Worm (Caenorhabditis elegans) whole organism, L4 larva: ENCODE results near the gene ahsa-1.

Experiments
- F10B5.3 ChIP-seq: sonication (generic microtip); optimal IDR thresholded peaks from 2 replicates; lab custom pipeline; 2016; ENCODE audit warnings: mild to moderate bottlenecking, missing genetic modification characterization, missing compliant biosample characterization
- F49E8.2 ChIP-seq: sonication (generic microtip); optimal IDR thresholded peaks from 2 replicates; lab custom pipeline; 2016; ENCODE audit warnings: missing compliant biosample characterization, mild to moderate bottlenecking, missing genetic modification characterization, borderline replicate concordance
- R02D3.7 ChIP-seq: fragments of 150-350 bp; sonication (generic microtip); optimal IDR thresholded peaks from 3 replicates; lab custom pipeline; 2014; ENCODE audit warnings: missing biosample characterization, missing genetic modification characterization
- T20F7.1 ChIP-seq: fragments of 200-800 bp; sonication (Bioruptor generic); optimal IDR thresholded peaks from 2 replicates; lab custom pipeline; 2018; ENCODE audit warnings: mild to moderate bottlenecking, missing genetic modification characterization, missing compliant biosample characterization
- Y75B8A.6 ChIP-seq: fragments of 200-800 bp; sonication (Bioruptor generic); IDR thresholded peaks from 2 replicates; pipeline ENCODE4 v1.3.6; 2022; ENCODE audit warnings: missing genetic modification reagents, missing genetic modification characterization, missing compliant biosample characterization
- ZK337.2 ChIP-seq: fragments of 200-800 bp; sonication (Bioruptor generic); IDR thresholded peaks from 2 replicates; pipeline ENCODE4 v1.3.6; 2022; ENCODE audit warnings: missing genetic modification reagents, missing genetic modification characterization, missing compliant biosample characterization
- aha-1 ChIP-seq: fragments of 150-350 bp; peaks from one replicate; lab custom pipeline; 2014; ENCODE audit warnings: missing biosample characterization, missing genetic modification characterization
- ama-1 ChIP-seq: fragments of 150-350 bp; optimal IDR thresholded peaks from 2 replicates; lab custom pipeline; 2014; ENCODE audit warnings: inconsistent platforms, mixed read lengths
- arid-1 ChIP-seq: fragments of 200-800 bp; sonication (Bioruptor generic); conservative IDR thresholded peaks from 2 replicates; pipeline ENCODE4 v1.3.6; 2022; ENCODE audit warnings: missing genetic modification reagents, missing genetic modification characterization, missing compliant biosample characterization
- ceh-28 ChIP-seq: fragments of 150-350 bp; optimal IDR thresholded peaks from 2 replicates; lab custom pipeline; 2014; ENCODE audit warnings: missing biosample characterization, missing genetic modification reagents, missing genetic modification characterization
- ceh-44 ChIP-seq: fragments of 200-800 bp; sonication (Bioruptor generic); IDR thresholded peaks from 2 replicates; pipeline ENCODE4 v1.3.6; 2022; ENCODE audit warnings: missing genetic modification reagents, missing genetic modification characterization, missing compliant biosample characterization
- cey-2 ChIP-seq: sonication (generic microtip); optimal IDR thresholded peaks from 3 replicates; lab custom pipeline; 2017; ENCODE audit warnings: missing genetic modification characterization, mild to moderate bottlenecking, missing compliant biosample characterization, antibody characterized with exemption, borderline replicate concordance; ENCODE audit not compliant: insufficient read depth
- ctbp-1 ChIP-seq: fragments of 200-800 bp; sonication (Bioruptor generic); IDR thresholded peaks from 2 replicates; pipeline ENCODE4 v1.3.6; 2022; ENCODE audit warnings: missing genetic modification reagents, missing genetic modification characterization, missing compliant biosample characterization
- daf-12 ChIP-seq: fragments of 150-350 bp; optimal IDR thresholded peaks from 2 replicates; lab custom pipeline; 2014; ENCODE audit warnings: missing biosample characterization, missing genetic modification reagents, missing genetic modification characterization
- daf-19 ChIP-seq: fragments of 200-800 bp; sonication (Bioruptor generic); conservative IDR thresholded peaks from 2 replicates; pipeline ENCODE4 v1.3.6; 2022; ENCODE audit warnings: missing genetic modification characterization, missing compliant biosample characterization
- dpl-1 ChIP-seq: fragments of 150-350 bp; optimal IDR thresholded peaks from 2 replicates; lab custom pipeline; 2014; ENCODE audit warnings: missing biosample characterization, missing genetic modification reagents, missing genetic modification characterization
- dve-1 ChIP-seq: sonication (generic microtip); optimal IDR thresholded peaks from 2 replicates; lab custom pipeline; 2017; ENCODE audit warnings: antibody characterized with exemption, mild to moderate bottlenecking, missing genetic modification characterization, missing compliant biosample characterization; ENCODE audit not compliant: insufficient read depth
- egl-27 ChIP-seq: sonication (generic microtip); optimal IDR thresholded peaks from 3 replicates; lab custom pipeline; 2017; ENCODE audit warnings: missing biosample characterization, missing genetic modification reagents, missing genetic modification characterization
- fkh-10 ChIP-seq: fragments of 150-350 bp; optimal IDR thresholded peaks from 2 replicates; lab custom pipeline; 2014; ENCODE audit warnings: missing biosample characterization, missing genetic modification reagents, missing genetic modification characterization
- hlh-11 ChIP-seq: fragments of 200-800 bp; sonication (Bioruptor generic); optimal IDR thresholded peaks from 2 replicates; lab custom pipeline; 2018; ENCODE audit warnings: mild to moderate bottlenecking, missing genetic modification characterization, missing compliant biosample characterization
- hmg-1.1 ChIP-seq: fragments of 200-800 bp; sonication (Bioruptor generic); IDR thresholded peaks from 2 replicates; pipeline ENCODE4 v1.3.6; 2022; ENCODE audit warnings: missing genetic modification reagents, missing genetic modification characterization, missing compliant biosample characterization
- jun-1 ChIP-seq: fragments of 150-350 bp; optimal IDR thresholded peaks from 2 replicates; lab custom pipeline; 2014; ENCODE audit warnings: missing biosample characterization, missing genetic modification reagents, missing genetic modification characterization
- lin-13 ChIP-seq: fragments of 150-350 bp; optimal IDR thresholded peaks from 2 replicates; lab custom pipeline; 2014; ENCODE audit warnings: missing biosample characterization, missing genetic modification reagents, missing genetic modification characterization
- lin-29 ChIP-seq: fragments of 200-800 bp; sonication (Bioruptor generic); IDR thresholded peaks from 2 replicates; pipeline ENCODE4 v1.3.6; 2022; ENCODE audit warnings: missing genetic modification reagents, missing genetic modification characterization, missing compliant biosample characterization
- lin-38 ChIP-seq: fragments of 200-800 bp; sonication (Bioruptor generic); IDR thresholded peaks from 2 replicates; pipeline ENCODE4 v1.3.6; 2022; ENCODE audit warnings: missing genetic modification reagents, missing genetic modification characterization, missing compliant biosample characterization
- lsy-2 ChIP-seq, 2 experiments: fragments of 150-350 bp in 1 of 2; sonication (generic microtip) in 1 of 2; optimal IDR thresholded peaks; 2 replicates each; lab custom pipeline; 2014 to 2017; ENCODE audit warnings: missing biosample characterization in 2 of 2, missing genetic modification characterization in 2 of 2
- madf-5 ChIP-seq, 2 experiments: fragments of 200-800 bp; sonication (Bioruptor generic); IDR thresholded peaks; 2 replicates each; pipeline ENCODE4 v1.3.6; 2022; ENCODE audit warnings: missing compliant biosample characterization in 2 of 2, missing genetic modification characterization in 2 of 2
- madf-9 ChIP-seq: fragments of 200-800 bp; sonication (Bioruptor generic); conservative IDR thresholded peaks from 2 replicates; pipeline ENCODE4 v1.3.6; 2022; ENCODE audit warnings: missing genetic modification reagents, missing genetic modification characterization, missing compliant biosample characterization
- mdl-1 ChIP-seq, 2 experiments: fragments of 150-350 bp in 1 of 2; sonication (generic microtip) in 1 of 2; optimal IDR thresholded peaks; 2 replicates each; lab custom pipeline; 2014 to 2017; ENCODE audit warnings: missing biosample characterization in 2 of 2, missing genetic modification characterization in 2 of 2
- mdt-29 ChIP-seq: fragments of 200-800 bp; sonication (Bioruptor generic); IDR thresholded peaks from 2 replicates; pipeline ENCODE4 v1.3.6; 2022; ENCODE audit warnings: missing genetic modification reagents, missing genetic modification characterization, missing compliant biosample characterization
- mep-1 ChIP-seq: fragments of 150-350 bp; sonication (generic microtip); optimal IDR thresholded peaks from 3 replicates; lab custom pipeline; 2014; ENCODE audit warnings: missing biosample characterization, missing genetic modification characterization
- mes-2 ChIP-seq: sonication (generic microtip); optimal IDR thresholded peaks from 2 replicates; lab custom pipeline; 2016; ENCODE audit warnings: missing genotype, mild to moderate bottlenecking, missing genetic modification characterization, missing compliant biosample characterization; ENCODE audit not compliant: poor library complexity, severe bottlenecking
- mxl-2 ChIP-seq: fragments of 200-800 bp; sonication (Bioruptor generic); conservative IDR thresholded peaks from 2 replicates; pipeline ENCODE4 v1.3.6; 2022; ENCODE audit warnings: missing genetic modification reagents, missing genetic modification characterization, missing compliant biosample characterization
- nhr-102 ChIP-seq: sonication (generic microtip); optimal IDR thresholded peaks from 2 replicates; lab custom pipeline; 2016; ENCODE audit warnings: mild to moderate bottlenecking, missing genetic modification characterization, moderate library complexity, missing compliant biosample characterization
- nhr-48 ChIP-seq: sonication (generic microtip); optimal IDR thresholded peaks from 2 replicates; lab custom pipeline; 2016; ENCODE audit warnings: mild to moderate bottlenecking, missing genetic modification characterization, missing compliant biosample characterization
- nhr-6 ChIP-seq: fragments of 150-350 bp; optimal IDR thresholded peaks from 2 replicates; lab custom pipeline; 2014; ENCODE audit warnings: missing biosample characterization, missing genetic modification characterization
- nhr-76 ChIP-seq: fragments of 150-350 bp; optimal IDR thresholded peaks from 2 replicates; lab custom pipeline; 2014; ENCODE audit warnings: missing biosample characterization, missing genetic modification characterization
- nhr-77 ChIP-seq: fragments of 150-350 bp; optimal IDR thresholded peaks from 2 replicates; lab custom pipeline; 2014; ENCODE audit warnings: missing biosample characterization, missing genetic modification characterization
- pqm-1 ChIP-seq: sonication (generic microtip); optimal IDR thresholded peaks from 2 replicates; lab custom pipeline; 2017; ENCODE audit warnings: missing biosample characterization, missing genetic modification characterization
- snpc-4 ChIP-seq: fragments of 150-350 bp; optimal IDR thresholded peaks from 2 replicates; lab custom pipeline; 2014; ENCODE audit warnings: missing biosample characterization, missing genetic modification characterization
- spr-3 ChIP-seq: fragments of 200-800 bp; sonication (Bioruptor generic); optimal IDR thresholded peaks from 2 replicates; lab custom pipeline; 2018; ENCODE audit warnings: mild to moderate bottlenecking, missing genetic modification characterization, missing compliant biosample characterization
- unc-130 ChIP-seq: sonication (generic microtip); optimal IDR thresholded peaks from 2 replicates; lab custom pipeline; 2016; ENCODE audit warnings: missing genetic modification reagents, missing genetic modification characterization, missing compliant biosample characterization
- unc-62 ChIP-seq, 3 experiments: fragments of 150-350 bp in 1 of 3; sonication (generic microtip); optimal IDR thresholded peaks in 2 of 3; peaks in 1 of 3; 1 replicate in 1 of 3; 2 replicates in 2 of 3; lab custom pipeline; 2014 to 2017; ENCODE audit warnings: missing biosample characterization in 3 of 3, missing genetic modification characterization in 3 of 3, missing genetic modification reagents in 3 of 3, missing genotype in 1 of 3
- zip-11 ChIP-seq: fragments of 200-800 bp; sonication (Bioruptor generic); IDR thresholded peaks from 2 replicates; pipeline ENCODE4 v1.3.6; 2022; ENCODE audit warnings: missing genetic modification characterization, missing compliant biosample characterization
- ztf-11 ChIP-seq: fragments of 150-350 bp; optimal IDR thresholded peaks from 2 replicates; lab custom pipeline; 2014; ENCODE audit warnings: missing biosample characterization, missing genetic modification characterization
- ztf-7 ChIP-seq: fragments of 150-350 bp; optimal IDR thresholded peaks from 2 replicates; lab custom pipeline; 2014; ENCODE audit warnings: missing biosample characterization, missing genetic modification characterization

Gene ahsa-1

DNA sequence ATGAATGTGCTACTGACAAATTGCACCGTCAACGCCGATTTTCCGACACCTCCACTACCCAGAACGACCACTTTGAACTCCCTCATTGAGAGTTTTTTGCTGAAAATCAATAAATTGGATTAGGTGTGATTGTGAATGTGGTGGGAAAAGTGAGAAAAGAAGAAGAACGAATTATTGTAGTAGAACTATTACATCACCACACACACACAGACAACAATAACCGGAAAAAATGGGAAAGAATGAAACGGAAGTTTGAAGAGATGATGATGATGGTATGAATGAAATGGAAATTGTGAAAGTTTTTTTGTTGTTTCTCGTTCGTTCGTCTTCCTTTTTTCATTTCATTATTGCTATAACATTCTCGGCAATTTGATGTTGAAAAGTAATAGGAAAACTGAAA is 21.2 kb downstream of the ahsa-1 start, which contains the start of gene rap-2:
Gene rap-2 (minus strand): TSS at position 101 of the 400 bp plus-strand sequence.
- TF ChIP-seq ctbp-1 (GFP tag; lab: Robert Waterston, UW) (no peak), ZK337.2 (GFP tag; lab: Robert Waterston, UW) (no peak), egl-27 (tag; lab: Kevin White, UChicago) (no peak), spr-3 (GFP tag; lab: Kevin White, UChicago) (no peak), zip-11 (GFP tag; lab: Robert Waterston, UW) (no peak), F49E8.2 (no peak)
- TF ChIP-seq, all 104 proteins: peak for 0

DNA sequence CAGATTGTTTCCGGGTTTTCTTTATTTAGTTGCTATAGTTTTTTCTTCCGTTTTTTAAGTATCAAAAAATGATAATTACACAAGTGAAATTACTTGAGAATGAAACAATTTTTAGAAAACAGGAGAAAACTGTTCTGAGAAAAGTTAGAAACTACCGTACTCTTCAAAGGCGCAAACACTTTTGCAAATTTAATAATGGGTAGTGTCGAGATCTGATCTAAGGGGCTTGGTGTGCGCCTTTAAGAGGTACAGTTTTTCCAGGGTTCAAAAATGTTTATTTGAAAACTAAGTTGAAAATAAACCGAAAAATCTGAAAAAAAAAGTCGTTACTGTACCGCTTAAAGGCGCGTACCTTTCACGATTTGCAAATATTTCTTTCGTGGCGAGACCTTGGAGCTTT is 24.6 kb downstream of the ahsa-1 start:
- TF ChIP-seq unc-62 (GFP tag; optimal IDR thresholded peaks at IDR 0.05 in 1 of 2; lab: Kevin White, UChicago) (peak in 1 of 2 experiments; percentile 18), unc-62 (tag; optimal IDR thresholded peaks at IDR 0.05; lab: Kevin White, UChicago) (no peak), dve-1 (no peak), mxl-2 (GFP tag; lab: Robert Waterston, UW) (no peak), aha-1 (tag; lab: Kevin White, UChicago) (peak; percentile 73), jun-1 (tag; lab: Kevin White, UChicago) (no peak), T20F7.1 (GFP tag; lab: Kevin White, UChicago) (no peak), fkh-10 (GFP tag; lab: Kevin White, UChicago) (no peak)

DNA sequence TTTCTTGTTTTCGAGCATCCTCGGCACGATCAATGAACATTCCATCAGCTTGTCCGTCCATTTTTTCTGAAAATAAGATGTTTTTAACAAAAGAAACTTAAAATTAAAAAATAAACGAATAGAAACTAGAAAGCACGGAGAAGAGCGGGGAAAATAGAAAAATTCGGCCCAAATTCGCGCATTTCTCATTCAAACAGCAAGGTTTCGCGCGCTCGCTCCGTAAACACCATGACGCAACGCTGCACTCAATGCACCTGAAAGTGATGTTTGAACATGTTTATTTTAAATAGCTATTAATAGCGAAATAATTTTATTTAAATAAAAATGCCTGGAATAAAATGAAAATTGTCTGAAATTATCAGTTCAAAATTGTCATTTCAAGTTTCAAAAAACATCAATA is 25.7 kb downstream of the ahsa-1 start, which contains the start of the genes mcm-3 and C25D7.15:
Gene mcm-3 (minus strand): TSS at position 66 of the 400 bp plus-strand sequence.
Gene C25D7.15 (plus strand): TSS at position 275 of the 400 bp plus-strand sequence.
- TF ChIP-seq R02D3.7 (tag; lab: Kevin White, UChicago) (no peak), arid-1 (no peak), ceh-28 (tag; lab: Kevin White, UChicago) (no peak), nhr-77 (no peak), madf-5 (GFP tag; IDR thresholded peaks at IDR 0.05; lab: Robert Waterston, UW) (no peak), madf-9 (GFP tag; lab: Robert Waterston, UW) (no peak), ceh-44 (GFP tag; lab: Robert Waterston, UW) (no peak), nhr-48 (tag; lab: Kevin White, UChicago) (peak; percentile 12), pqm-1 (tag; lab: Kevin White, UChicago) (no peak), T20F7.1 (GFP tag; lab: Kevin White, UChicago) (no peak), nhr-76 (tag; lab: Kevin White, UChicago) (no peak), unc-130 (GFP tag; lab: Kevin White, UChicago) (peak; percentile 25), nhr-102 (tag; lab: Kevin White, UChicago) (no peak), daf-19 (no peak), mdl-1 (tag; optimal IDR thresholded peaks at IDR 0.05; lab: Kevin White, UChicago) (no peak), dve-1 (no peak), mdt-29 (GFP tag; lab: Robert Waterston, UW) (no peak), daf-12 (no peak), ama-1 (lab: Kevin White, UChicago) (no peak), mep-1 (tag; lab: Kevin White, UChicago) (no peak), lin-13 (GFP tag; lab: Kevin White, UChicago) (no peak), mes-2 (tag; lab: Kevin White, UChicago) (peak; percentile 64), zip-11 (GFP tag; lab: Robert Waterston, UW) (no peak), unc-62 (GFP tag; optimal IDR thresholded peaks at IDR 0.05 in 1 of 2; lab: Kevin White, UChicago) (no peak), unc-62 (tag; optimal IDR thresholded peaks at IDR 0.05; lab: Kevin White, UChicago) (no peak), ztf-7 (tag; lab: Kevin White, UChicago) (no peak), lin-29 (GFP tag; lab: Robert Waterston, UW) (no peak), dpl-1 (GFP tag; lab: Kevin White, UChicago) (peak; percentile 85), Y75B8A.6 (no peak), hmg-1.1 (GFP tag; lab: Robert Waterston, UW) (no peak), ztf-11 (tag; lab: Kevin White, UChicago) (no peak), cey-2 (tag; lab: Kevin White, UChicago) (no peak), lin-38 (peak; percentile 66), snpc-4 (tag; lab: Kevin White, UChicago) (no peak), F10B5.3 (tag; lab: Kevin White, UChicago) (no peak), lsy-2 (tag; optimal IDR thresholded peaks at IDR 0.05; lab: Kevin White, UChicago) (no peak), hlh-11 (tag; lab: Kevin White, UChicago) (peak; percentile 5), nhr-6 (tag; lab: Kevin White, UChicago) (peak; percentile 79)
